Fruit fly (Drosophila melanogaster) whole organism, embryonic: ENCODE data around the gene kud.

Experiments
- Atf-2 ChIP-seq: fragments of 200-800 bp; sonication (Bioruptor generic); optimal IDR thresholded peaks from 2 replicates; lab custom pipeline; 2016; ENCODE audit warnings: missing biosample characterization, missing genetic modification characterization
- CG10267 ChIP-seq: fragments of 200-800 bp; sonication (Bioruptor generic); optimal IDR thresholded peaks from 2 replicates; lab custom pipeline; 2018; ENCODE audit warnings: missing biosample characterization, mild to moderate bottlenecking, missing genetic modification characterization, moderate library complexity
- CG12155 ChIP-seq: fragments of 200-800 bp; sonication (Bioruptor generic); optimal IDR thresholded peaks from 3 replicates; lab custom pipeline; 2016; ENCODE audit warnings: missing biosample characterization, missing genetic modification characterization
- CG12659 ChIP-seq: fragments of 200-800 bp; sonication (Bioruptor generic); optimal IDR thresholded peaks from 3 replicates; lab custom pipeline; 2017; ENCODE audit warnings: mild to moderate bottlenecking, missing biosample characterization, missing genetic modification reagents, missing genetic modification characterization
- CG14014 ChIP-seq: fragments of 200-800 bp; sonication (Bioruptor generic); IDR thresholded peaks from 2 replicates; pipeline ENCODE4 v1.3.6; 2022; ENCODE audit warnings: missing biosample characterization, missing genetic modification characterization
- CG16813 ChIP-seq: fragments of 200-800 bp; sonication (Bioruptor generic); IDR thresholded peaks from 3 replicates; pipeline ENCODE4 v1.3.6; 2022; ENCODE audit warnings: missing biosample characterization, missing genetic modification characterization; ENCODE audit not compliant: partially characterized antibody
- CG17359 ChIP-seq: fragments of 200-800 bp; sonication (Bioruptor generic); optimal IDR thresholded peaks from 3 replicates; lab custom pipeline; 2018; ENCODE audit warnings: missing biosample characterization, mild to moderate bottlenecking, missing genetic modification characterization, moderate library complexity
- CG17361 ChIP-seq: fragments of 200-800 bp; sonication (Bioruptor generic); IDR thresholded peaks from 3 replicates; pipeline ENCODE4 v1.3.6; 2022; ENCODE audit warnings: missing biosample characterization, missing genetic modification characterization
- CG18599 ChIP-seq: fragments of 200-800 bp; sonication (Bioruptor generic); optimal IDR thresholded peaks from 3 replicates; lab custom pipeline; 2017; ENCODE audit warnings: missing biosample characterization, missing genetic modification characterization, mild to moderate bottlenecking, moderate library complexity, missing genetic modification reagents
- CG30020 ChIP-seq: fragments of 200-800 bp; optimal IDR thresholded peaks from 2 replicates; lab custom pipeline; 2019; ENCODE audit warnings: missing biosample characterization, mild to moderate bottlenecking, missing genetic modification characterization, moderate library complexity
- CG31224 ChIP-seq: fragments of 200-800 bp; sonication (Bioruptor generic); IDR thresholded peaks from 2 replicates; pipeline ENCODE4 v1.3.6; 2022; ENCODE audit warnings: missing biosample characterization, missing genetic modification characterization
- CG3995 ChIP-seq: fragments of 200-800 bp; sonication (Bioruptor generic); optimal IDR thresholded peaks from 3 replicates; lab custom pipeline; 2016; ENCODE audit warnings: missing biosample characterization, missing genetic modification characterization
- CG5953 ChIP-seq: fragments of 200-800 bp; sonication (Bioruptor generic); IDR thresholded peaks from 2 replicates; pipeline ENCODE4 v1.3.6; 2022; ENCODE audit warnings: missing biosample characterization, missing genetic modification characterization
- CG6683 ChIP-seq: fragments of 200-800 bp; sonication (Bioruptor generic); optimal IDR thresholded peaks from 2 replicates; lab custom pipeline; 2017; ENCODE audit warnings: missing biosample characterization, mild to moderate bottlenecking, missing genetic modification characterization, missing genetic modification reagents
- CG7372 ChIP-seq: fragments of 200-800 bp; sonication (Bioruptor generic); IDR thresholded peaks from 2 replicates; pipeline ENCODE4 v1.3.6; 2022; ENCODE audit warnings: missing biosample characterization, missing genetic modification characterization
- CG7556 ChIP-seq: fragments of 200-800 bp; sonication (Bioruptor generic); optimal IDR thresholded peaks from 2 replicates; lab custom pipeline; 2017; ENCODE audit warnings: missing biosample characterization, mild to moderate bottlenecking, missing genetic modification characterization
- CG7745 ChIP-seq: fragments of 200-800 bp; sonication (Bioruptor generic); optimal IDR thresholded peaks from 2 replicates; lab custom pipeline; 2018; ENCODE audit warnings: missing biosample characterization, mild to moderate bottlenecking, missing genetic modification characterization, moderate library complexity
- CG8388 ChIP-seq: fragments of 200-800 bp; sonication (Bioruptor generic); optimal IDR thresholded peaks from 2 replicates; lab custom pipeline; 2019; ENCODE audit warnings: missing biosample characterization, mild to moderate bottlenecking, missing genetic modification characterization, moderate library complexity
- CG9727 ChIP-seq: fragments of 200-800 bp; sonication (Bioruptor generic); optimal IDR thresholded peaks from 3 replicates; lab custom pipeline; 2017; ENCODE audit warnings: missing biosample characterization, mild to moderate bottlenecking, missing genetic modification characterization
- CG9932 ChIP-seq: fragments of 200-800 bp; sonication (Bioruptor generic); IDR thresholded peaks from 2 replicates; pipeline ENCODE4 v1.3.6; 2022; ENCODE audit warnings: missing biosample characterization, missing genetic modification characterization
- CHES-1-like ChIP-seq: fragments of 200-800 bp; sonication (Bioruptor generic); optimal IDR thresholded peaks from 2 replicates; lab custom pipeline; 2016; ENCODE audit warnings: missing biosample characterization, missing genetic modification characterization
- D ChIP-seq, 2 experiments: fragments of 200-800 bp in 1 of 2; fragments of >200 bp in 1 of 2; sonication (Bioruptor generic) in 1 of 2; optimal IDR thresholded peaks; 2 replicates in 1 of 2; 3 replicates in 1 of 2; lab custom pipeline; 2017; ENCODE audit warnings: mild to moderate bottlenecking in 1 of 2, missing biosample characterization in 1 of 2, missing genetic modification characterization in 1 of 2, missing genetic modification reagents in 1 of 2
- H15 ChIP-seq: fragments of 200-800 bp; sonication (Bioruptor generic); IDR thresholded peaks from 3 replicates; pipeline ENCODE4 v1.3.6; 2022; ENCODE audit warnings: missing biosample characterization, missing genetic modification characterization
- HLH4C ChIP-seq: fragments of 200-800 bp; sonication (Bioruptor generic); IDR thresholded peaks from 3 replicates; pipeline ENCODE4 v1.3.6; 2022; ENCODE audit warnings: missing biosample characterization, missing genetic modification characterization; ENCODE audit not compliant: partially characterized antibody
- Hr3 ChIP-seq: fragments of 200-800 bp; sonication (Bioruptor generic); optimal IDR thresholded peaks from 3 replicates; lab custom pipeline; 2016; ENCODE audit warnings: missing biosample characterization, missing genetic modification characterization
- MBD-R2 ChIP-seq: fragments of 200-800 bp; sonication (Bioruptor generic); IDR thresholded peaks from 2 replicates; pipeline ENCODE4 v1.3.6; 2022; ENCODE audit warnings: missing biosample characterization, missing genetic modification characterization
- Optix ChIP-seq: fragments of 200-800 bp; sonication (Bioruptor generic); IDR thresholded peaks from 3 replicates; pipeline ENCODE4 v1.3.6; 2022; ENCODE audit warnings: missing biosample characterization, missing genetic modification characterization
- Side ChIP-seq: fragments of 200-800 bp; sonication (Bioruptor generic); optimal IDR thresholded peaks from 2 replicates; lab custom pipeline; 2016; ENCODE audit warnings: missing biosample characterization, missing genetic modification characterization
- Sry-β ChIP-seq: fragments of 200-800 bp; sonication (Bioruptor generic); optimal IDR thresholded peaks from 2 replicates; lab custom pipeline; 2018; ENCODE audit warnings: missing biosample characterization, mild to moderate bottlenecking, missing genetic modification characterization, moderate library complexity
- chm ChIP-seq: fragments of 200-800 bp; sonication (Bioruptor generic); IDR thresholded peaks from 2 replicates; pipeline ENCODE4 v1.3.6; 2022; ENCODE audit warnings: missing biosample characterization, missing genetic modification characterization
- da ChIP-seq: fragments of 200-800 bp; sonication (Bioruptor generic); optimal IDR thresholded peaks from 2 replicates; lab custom pipeline; 2016; ENCODE audit warnings: missing biosample characterization, missing genetic modification characterization
- eve ChIP-seq, 2 experiments: fragments of >200 bp; optimal IDR thresholded peaks; 2 replicates each; lab custom pipeline; 2017; ENCODE audit warnings: missing biosample characterization in 2 of 2, missing genetic modification characterization in 2 of 2
- ftz-f1 ChIP-seq: fragments of 200-800 bp; sonication (Bioruptor generic); optimal IDR thresholded peaks from 2 replicates; lab custom pipeline; 2016; ENCODE audit warnings: missing biosample characterization, missing genetic modification characterization
- gcm2 ChIP-seq: fragments of 200-800 bp; sonication (Bioruptor generic); optimal IDR thresholded peaks from 2 replicates; lab custom pipeline; 2016; ENCODE audit warnings: missing biosample characterization, missing genetic modification characterization
- gro ChIP-seq: fragments of 200-800 bp; sonication (Bioruptor generic); optimal IDR thresholded peaks from 2 replicates; lab custom pipeline; 2016; ENCODE audit warnings: missing biosample characterization, missing genetic modification characterization
- jumu ChIP-seq: fragments of 200-800 bp; sonication (Bioruptor generic); optimal IDR thresholded peaks from 3 replicates; lab custom pipeline; 2016; ENCODE audit warnings: missing biosample characterization, missing genetic modification characterization
- nerfin-2 ChIP-seq: fragments of 200-800 bp; sonication (Bioruptor generic); IDR thresholded peaks from 2 replicates; pipeline ENCODE4 v1.3.6; 2022; ENCODE audit warnings: missing biosample characterization, missing genetic modification characterization; ENCODE audit not compliant: partially characterized antibody
- oc ChIP-seq: fragments of 200-800 bp; sonication (Bioruptor generic); optimal IDR thresholded peaks from 2 replicates; lab custom pipeline; 2018; ENCODE audit warnings: missing biosample characterization, mild to moderate bottlenecking, missing genetic modification characterization, moderate library complexity
- pb ChIP-seq: fragments of 200-800 bp; sonication (Bioruptor generic); optimal IDR thresholded peaks from 3 replicates; lab custom pipeline; 2016; ENCODE audit warnings: missing biosample characterization, missing genetic modification characterization
- pros ChIP-seq: fragments of 200-800 bp; sonication (Bioruptor generic); optimal IDR thresholded peaks from 3 replicates; lab custom pipeline; 2019; ENCODE audit warnings: missing biosample characterization, mild to moderate bottlenecking, missing genetic modification characterization, moderate library complexity
- pum ChIP-seq: fragments of 200-800 bp; sonication (Bioruptor generic); optimal IDR thresholded peaks from 2 replicates; lab custom pipeline; 2016; ENCODE audit warnings: missing biosample characterization, missing genetic modification characterization
- row ChIP-seq: fragments of 200-800 bp; sonication (Bioruptor generic); IDR thresholded peaks from 3 replicates; pipeline ENCODE4 v1.3.6; 2022; ENCODE audit warnings: missing biosample characterization, missing genetic modification characterization
- trh ChIP-seq: fragments of 200-800 bp; sonication (Bioruptor generic); optimal IDR thresholded peaks from 2 replicates; lab custom pipeline; 2016; ENCODE audit warnings: missing biosample characterization, missing genetic modification characterization
- twi ChIP-seq: fragments of 200-800 bp; optimal IDR thresholded peaks from 2 replicates; lab custom pipeline; 2019; ENCODE audit warnings: missing biosample characterization, mild to moderate bottlenecking, missing genetic modification characterization, moderate library complexity
- z ChIP-seq: fragments of 200-800 bp; sonication (Bioruptor generic); IDR thresholded peaks from 3 replicates; pipeline ENCODE4 v1.3.6; 2022; ENCODE audit warnings: missing biosample characterization, missing genetic modification characterization
- zen ChIP-seq: fragments of 200-800 bp; sonication (Bioruptor generic); optimal IDR thresholded peaks from 3 replicates; lab custom pipeline; 2018; ENCODE audit warnings: missing biosample characterization, mild to moderate bottlenecking, missing genetic modification characterization, moderate library complexity
- zen2 ChIP-seq: fragments of 200-800 bp; sonication (Bioruptor generic); IDR thresholded peaks from 3 replicates; pipeline ENCODE4 v1.3.6; 2022; ENCODE audit warnings: missing biosample characterization, missing genetic modification characterization; ENCODE audit not compliant: partially characterized antibody
- zf30C ChIP-seq: fragments of 200-800 bp; sonication (Bioruptor generic); optimal IDR thresholded peaks from 3 replicates; lab custom pipeline; 2018; ENCODE audit warnings: missing biosample characterization, mild to moderate bottlenecking, missing genetic modification characterization
- zfh2 ChIP-seq: fragments of 200-800 bp; sonication (Bioruptor generic); optimal IDR thresholded peaks from 2 replicates; lab custom pipeline; 2016; ENCODE audit warnings: missing biosample characterization, missing genetic modification characterization

Gene kud

dm6 chr3L:16890650-16891336 is 46.0 kb upstream of the kud start (continued):
- TF ChIP-seq nerfin-2 (GFP tag; lab: Robert Waterston, UW): no peak
- TF ChIP-seq CG10267 (tag; lab: Kevin White, UChicago): peak; percentile 85
- peak; percentile 94 for TF ChIP-seq chm (GFP tag; lab: Robert Waterston, UW)
- TF ChIP-seq CG14014 (GFP tag; lab: Robert Waterston, UW): peak; percentile 85
- no peak for TF ChIP-seq z
- peak; percentile 69 for TF ChIP-seq pb (GFP tag; lab: Kevin White, UChicago)
- peak; percentile 77 for TF ChIP-seq gcm2 (GFP tag; lab: Kevin White, UChicago)
- no peak for TF ChIP-seq HLH4C (GFP tag; lab: Robert Waterston, UW)
- peak; percentile 93 for TF ChIP-seq row (GFP tag; lab: Robert Waterston, UW)
- peak; percentile 92 for TF ChIP-seq CG7556
- TF ChIP-seq zfh2 (GFP tag; lab: Kevin White, UChicago): peak; percentile 35
- peak; percentile 82 for TF ChIP-seq CG18599 (GFP tag; lab: Kevin White, UChicago)
- no peak for TF ChIP-seq CG7745
- TF ChIP-seq oc: peak; percentile 90
- TF ChIP-seq CG3995 (GFP tag; lab: Kevin White, UChicago): no peak
- TF ChIP-seq CG16813 (GFP tag; lab: Robert Waterston, UW): no peak
- peak; percentile 88 for TF ChIP-seq Hr3 (GFP tag; lab: Kevin White, UChicago)
- TF ChIP-seq zen (tag; lab: Kevin White, UChicago): peak; percentile 82
- TF ChIP-seq CG5953 (GFP tag; lab: Robert Waterston, UW): peak; percentile 90
- TF ChIP-seq CG8388 (GFP tag; lab: Kevin White, UChicago): peak; percentile 93
- peak; percentile 62 for TF ChIP-seq CG9932 (GFP tag; lab: Robert Waterston, UW)
- peak; percentile 89 for TF ChIP-seq Optix (GFP tag; lab: Robert Waterston, UW)
- TF ChIP-seq CG6683 (GFP tag; lab: Kevin White, UChicago): peak; percentile 29
- TF ChIP-seq zf30C (GFP tag; lab: Kevin White, UChicago): peak; percentile 68
- peak; percentile 86 for TF ChIP-seq jumu (GFP tag; lab: Kevin White, UChicago)
- TF ChIP-seq pros (GFP tag; lab: Kevin White, UChicago): peak; percentile 92
- peak; percentile 36; the same call in 1 of the 3 replicates for TF ChIP-seq zen2
- peak; percentile 88 for TF ChIP-seq CG12659
- TF ChIP-seq CG12155: peak; percentile 76
- TF ChIP-seq Atf-2 (GFP tag; lab: Kevin White, UChicago): peak; percentile 88
- TF ChIP-seq D (optimal IDR thresholded peaks at IDR 0.05; lab: Kevin White, UChicago): no peak
- peak; percentile 94 for TF ChIP-seq D (GFP tag; optimal IDR thresholded peaks at IDR 0.05; lab: Kevin White, UChicago)
- peak; percentile 80 for TF ChIP-seq CHES-1-like (GFP tag; lab: Kevin White, UChicago)
- peak; percentile 78 for TF ChIP-seq twi (tag; lab: Kevin White, UChicago)
- TF ChIP-seq Sry-β (GFP tag; lab: Kevin White, UChicago): peak; percentile 57
- TF ChIP-seq eve (GFP tag; optimal IDR thresholded peaks at IDR 0.05; lab: Kevin White, UChicago): peak in 1 of 2 experiments; percentile 96
- peak; percentile 89 for TF ChIP-seq pum (GFP tag; lab: Kevin White, UChicago)
- peak; percentile 92 for TF ChIP-seq H15 (GFP tag; lab: Robert Waterston, UW)
- peak; percentile 85 for TF ChIP-seq CG9727 (GFP tag; lab: Kevin White, UChicago)
- peak; percentile 64 for TF ChIP-seq CG31224 (GFP tag; lab: Robert Waterston, UW)
- TF ChIP-seq CG17359: peak; percentile 93
- peak; percentile 54; the same call in 1 of the 2 replicates for TF ChIP-seq MBD-R2
- peak; percentile 35 for TF ChIP-seq gro (GFP tag; lab: Kevin White, UChicago)
- TF ChIP-seq CG30020: peak; percentile 49
- peak; percentile 85 for TF ChIP-seq CG7372 (GFP tag; lab: Robert Waterston, UW)
- peak; percentile 11 for TF ChIP-seq ftz-f1 (GFP tag; lab: Kevin White, UChicago)
- TF ChIP-seq CG17361: peak; percentile 91
- TF ChIP-seq trh (GFP tag; lab: Kevin White, UChicago): peak; percentile 61
- peak; percentile 86 for TF ChIP-seq Side (GFP tag; lab: Kevin White, UChicago)
- TF ChIP-seq da (GFP tag; lab: Kevin White, UChicago): peak; percentile 75
